Fruit fly (Drosophila melanogaster) whole organism, embryonic: ENCODE measurements around the gene DAAM.
A peak's percentile ranks its signal among the peaks of the same experiment; 100 is the strongest.

Experiments used
- Adf1 ChIP-seq: fragments of 200-800 bp; sonication (Bioruptor generic); IDR thresholded peaks from 2 replicates; pipeline ENCODE4 v1.3.6; 2022; ENCODE audit warnings: missing biosample characterization, missing genetic modification characterization
- Antp ChIP-seq: fragments of 200-800 bp; sonication (Bioruptor generic); optimal IDR thresholded peaks from 3 replicates; lab custom pipeline; 2016; ENCODE audit warnings: missing biosample characterization, missing genetic modification characterization
- Asciz ChIP-seq: fragments of 200-800 bp; sonication (Bioruptor generic); optimal IDR thresholded peaks from 2 replicates; lab custom pipeline; 2017; ENCODE audit warnings: missing biosample characterization, mild to moderate bottlenecking, missing genetic modification characterization, missing genetic modification reagents
- Bgb ChIP-seq: fragments of 200-800 bp; sonication (Bioruptor generic); IDR thresholded peaks from 2 replicates; pipeline ENCODE4 v1.3.6; 2022; ENCODE audit warnings: missing biosample characterization, missing genetic modification characterization; ENCODE audit not compliant: partially characterized antibody
- CG10462 ChIP-seq: fragments of 200-800 bp; sonication (Bioruptor generic); optimal IDR thresholded peaks from 2 replicates; lab custom pipeline; 2016; ENCODE audit warnings: missing biosample characterization, missing genetic modification characterization
- CG10565 ChIP-seq: fragments of 200-800 bp; sonication (Bioruptor generic); optimal IDR thresholded peaks from 3 replicates; lab custom pipeline; 2016; ENCODE audit warnings: missing biosample characterization, mild to moderate bottlenecking, missing genetic modification characterization
- CG15011 ChIP-seq: fragments of 200-800 bp; sonication (Bioruptor generic); optimal IDR thresholded peaks from 3 replicates; lab custom pipeline; 2018; ENCODE audit warnings: missing biosample characterization, mild to moderate bottlenecking, missing genetic modification characterization
- CG15269 ChIP-seq: fragments of 200-800 bp; sonication (Bioruptor generic); optimal IDR thresholded peaks from 2 replicates; lab custom pipeline; 2018; ENCODE audit warnings: missing biosample characterization, mild to moderate bottlenecking, missing genetic modification characterization, moderate library complexity
- CG1529 ChIP-seq: fragments of 200-800 bp; sonication (Bioruptor generic); optimal IDR thresholded peaks from 3 replicates; lab custom pipeline; 2018; ENCODE audit warnings: missing biosample characterization, missing genetic modification characterization
- CG15479 ChIP-seq: fragments of 200-800 bp; sonication (Bioruptor generic); optimal IDR thresholded peaks from 3 replicates; lab custom pipeline; 2019; ENCODE audit warnings: missing biosample characterization, mild to moderate bottlenecking, missing genetic modification characterization, moderate library complexity
- CG1647 ChIP-seq: fragments of 200-800 bp; sonication (Bioruptor generic); optimal IDR thresholded peaks from 3 replicates; lab custom pipeline; 2016; ENCODE audit warnings: missing biosample characterization, missing genetic modification characterization
- CG17361 ChIP-seq: fragments of 200-800 bp; sonication (Bioruptor generic); IDR thresholded peaks from 3 replicates; pipeline ENCODE4 v1.3.6; 2022; ENCODE audit warnings: missing biosample characterization, missing genetic modification characterization
- CG18262 ChIP-seq: fragments of 200-800 bp; optimal IDR thresholded peaks from 3 replicates; lab custom pipeline; 2019; ENCODE audit warnings: missing biosample characterization, mild to moderate bottlenecking, missing genetic modification characterization, moderate library complexity
- CG2120 ChIP-seq: fragments of 200-800 bp; sonication (Bioruptor generic); optimal IDR thresholded peaks from 3 replicates; lab custom pipeline; 2016; ENCODE audit warnings: missing biosample characterization, missing genetic modification characterization
- CG2129 ChIP-seq: fragments of 200-800 bp; sonication (Bioruptor generic); IDR thresholded peaks from 2 replicates; pipeline ENCODE4 v1.3.6; 2022; ENCODE audit warnings: missing biosample characterization, missing genetic modification characterization; ENCODE audit not compliant: partially characterized antibody
- CG31388 ChIP-seq: fragments of 200-800 bp; sonication (Bioruptor generic); optimal IDR thresholded peaks from 2 replicates; lab custom pipeline; 2016; ENCODE audit warnings: missing biosample characterization, missing genetic modification characterization
- CG3838 ChIP-seq: fragments of 200-800 bp; sonication (Bioruptor generic); optimal IDR thresholded peaks from 3 replicates; lab custom pipeline; 2016; ENCODE audit warnings: missing biosample characterization, missing genetic modification characterization
- CG3995 ChIP-seq: fragments of 200-800 bp; sonication (Bioruptor generic); optimal IDR thresholded peaks from 3 replicates; lab custom pipeline; 2016; ENCODE audit warnings: missing biosample characterization, missing genetic modification characterization
- CG42726 ChIP-seq: fragments of 200-800 bp; sonication (Bioruptor generic); IDR thresholded peaks from 2 replicates; pipeline ENCODE4 v1.3.6; 2022; ENCODE audit warnings: missing biosample characterization, missing genetic modification characterization; ENCODE audit not compliant: partially characterized antibody
- CG4404 ChIP-seq: fragments of 200-800 bp; sonication (Bioruptor generic); IDR thresholded peaks from 2 replicates; pipeline ENCODE4 v1.3.6; 2022; ENCODE audit warnings: missing biosample characterization, missing genetic modification characterization
- CG4424 ChIP-seq: fragments of 200-800 bp; sonication (Bioruptor generic); optimal IDR thresholded peaks from 3 replicates; lab custom pipeline; 2016; ENCODE audit warnings: missing biosample characterization, missing genetic modification characterization
- CG4707 ChIP-seq: fragments of 200-800 bp; sonication (Bioruptor generic); optimal IDR thresholded peaks from 2 replicates; lab custom pipeline; 2018; ENCODE audit warnings: missing biosample characterization, mild to moderate bottlenecking, missing genetic modification characterization, moderate library complexity
- CG4820 ChIP-seq: fragments of 200-800 bp; sonication (Bioruptor generic); optimal IDR thresholded peaks from 3 replicates; lab custom pipeline; 2016; ENCODE audit warnings: missing biosample characterization, missing genetic modification characterization
- CG5245 ChIP-seq: fragments of 200-800 bp; sonication (Bioruptor generic); optimal IDR thresholded peaks from 3 replicates; lab custom pipeline; 2016; ENCODE audit warnings: missing biosample characterization, missing genetic modification characterization
- CG7987 ChIP-seq: fragments of 200-800 bp; sonication (Bioruptor generic); optimal IDR thresholded peaks from 2 replicates; lab custom pipeline; 2018; ENCODE audit warnings: missing biosample characterization, mild to moderate bottlenecking, missing genetic modification characterization, moderate library complexity
- CG9727 ChIP-seq: fragments of 200-800 bp; sonication (Bioruptor generic); optimal IDR thresholded peaks from 3 replicates; lab custom pipeline; 2017; ENCODE audit warnings: missing biosample characterization, mild to moderate bottlenecking, missing genetic modification characterization
- CG9876 ChIP-seq: fragments of 200-800 bp; sonication (Bioruptor generic); optimal IDR thresholded peaks from 2 replicates; lab custom pipeline; 2016; ENCODE audit warnings: missing biosample characterization, missing genetic modification characterization
- Dbx ChIP-seq: fragments of 200-800 bp; sonication (Bioruptor generic); IDR thresholded peaks from 3 replicates; pipeline ENCODE4 v1.3.6; 2022; ENCODE audit warnings: missing biosample characterization, missing genetic modification characterization
- Dip2 ChIP-seq: fragments of 200-800 bp; sonication (Bioruptor generic); IDR thresholded peaks from 2 replicates; pipeline ENCODE4 v1.3.6; 2022; ENCODE audit warnings: missing biosample characterization, missing genetic modification characterization
- Ets65A ChIP-seq: fragments of 200-800 bp; sonication (Bioruptor generic); peaks from one replicate; lab custom pipeline; 2016; ENCODE audit warnings: missing biosample characterization, missing genetic modification characterization
- Fer1 ChIP-seq: fragments of 200-800 bp; sonication (Bioruptor generic); optimal IDR thresholded peaks from 2 replicates; lab custom pipeline; 2017; ENCODE audit warnings: missing biosample characterization, mild to moderate bottlenecking, missing genetic modification characterization
- Mad ChIP-seq: fragments of 200-800 bp; sonication (Bioruptor generic); optimal IDR thresholded peaks from 2 replicates; lab custom pipeline; 2016; ENCODE audit warnings: missing biosample characterization, missing genetic modification characterization
- Max ChIP-seq: fragments of 200-800 bp; sonication (Bioruptor generic); optimal IDR thresholded peaks from 2 replicates; lab custom pipeline; 2016; ENCODE audit warnings: missing biosample characterization, mild to moderate bottlenecking, missing genetic modification characterization
- Xrp1 ChIP-seq: fragments of 200-800 bp; sonication (Bioruptor generic); IDR thresholded peaks from 2 replicates; pipeline ENCODE4 v1.3.6; 2022; ENCODE audit warnings: missing biosample characterization, missing genetic modification characterization
- bab2 ChIP-seq: fragments of 200-800 bp; sonication (Bioruptor generic); optimal IDR thresholded peaks from 2 replicates; lab custom pipeline; 2016; ENCODE audit warnings: missing biosample characterization, missing genetic modification characterization
- dmrt99B ChIP-seq: fragments of 200-800 bp; sonication (Bioruptor generic); optimal IDR thresholded peaks from 2 replicates; lab custom pipeline; 2018; ENCODE audit warnings: missing biosample characterization, mild to moderate bottlenecking, missing genetic modification characterization, moderate library complexity
- dysf ChIP-seq: fragments of 200-800 bp; sonication (Bioruptor generic); IDR thresholded peaks from 3 replicates; pipeline ENCODE4 v1.3.6; 2022; ENCODE audit warnings: missing biosample characterization, missing genetic modification characterization
- gfzf ChIP-seq: fragments of 200-800 bp; sonication (Bioruptor generic); optimal IDR thresholded peaks from 2 replicates; lab custom pipeline; 2016; ENCODE audit warnings: missing biosample characterization, mild to moderate bottlenecking, missing genetic modification characterization, moderate library complexity
- her ChIP-seq: fragments of 200-800 bp; sonication (Bioruptor generic); optimal IDR thresholded peaks from 2 replicates; lab custom pipeline; 2016; ENCODE audit warnings: missing biosample characterization, missing genetic modification characterization
- kay ChIP-seq: fragments of 200-800 bp; sonication (Bioruptor generic); optimal IDR thresholded peaks from 2 replicates; lab custom pipeline; 2016; ENCODE audit warnings: missing biosample characterization, missing genetic modification characterization
- ken ChIP-seq: fragments of 200-800 bp; sonication (Bioruptor generic); IDR thresholded peaks from 3 replicates; pipeline ENCODE4 v1.3.6; 2022; ENCODE audit warnings: missing biosample characterization, missing genetic modification characterization
- nau ChIP-seq: fragments of 200-800 bp; sonication (Bioruptor generic); optimal IDR thresholded peaks from 3 replicates; lab custom pipeline; 2017; ENCODE audit warnings: missing biosample characterization, mild to moderate bottlenecking, missing genetic modification characterization, missing genetic modification reagents
- nerfin-2 ChIP-seq: fragments of 200-800 bp; sonication (Bioruptor generic); IDR thresholded peaks from 2 replicates; pipeline ENCODE4 v1.3.6; 2022; ENCODE audit warnings: missing biosample characterization, missing genetic modification characterization; ENCODE audit not compliant: partially characterized antibody
- org-1 ChIP-seq: fragments of 200-800 bp; sonication (Bioruptor generic); optimal IDR thresholded peaks from 2 replicates; lab custom pipeline; 2017; ENCODE audit warnings: missing biosample characterization, missing genetic modification characterization
- phol ChIP-seq: fragments of 200-800 bp; sonication (Bioruptor generic); optimal IDR thresholded peaks from 3 replicates; lab custom pipeline; 2018; ENCODE audit warnings: missing biosample characterization, mild to moderate bottlenecking, missing genetic modification characterization, moderate library complexity
- run ChIP-seq: fragments of 200-800 bp; sonication (Bioruptor generic); optimal IDR thresholded peaks from 3 replicates; lab custom pipeline; 2018; ENCODE audit warnings: missing biosample characterization, mild to moderate bottlenecking, missing genetic modification characterization
- sc ChIP-seq, 3 experiments: fragments of >200 bp in 2 of 3; fragments of 200-800 bp in 1 of 3; sonication (Bioruptor generic) in 1 of 3; optimal IDR thresholded peaks; 2 replicates in 2 of 3; 3 replicates in 1 of 3; lab custom pipeline; 2017; ENCODE audit warnings: mild to moderate bottlenecking in 1 of 3, missing biosample characterization in 1 of 3, missing genetic modification characterization in 1 of 3, missing genetic modification reagents in 1 of 3
- ssp ChIP-seq: fragments of 200-800 bp; sonication (Bioruptor generic); IDR thresholded peaks from 2 replicates; pipeline ENCODE4 v1.3.6; 2022; ENCODE audit warnings: missing biosample characterization, missing genetic modification characterization
- stwl ChIP-seq: fragments of 200-800 bp; sonication (Bioruptor generic); optimal IDR thresholded peaks from 3 replicates; lab custom pipeline; 2018; ENCODE audit warnings: missing biosample characterization, mild to moderate bottlenecking, missing genetic modification characterization, moderate library complexity
- tin ChIP-seq: fragments of 200-800 bp; sonication (Bioruptor generic); optimal IDR thresholded peaks from 3 replicates; lab custom pipeline; 2016; ENCODE audit warnings: missing biosample characterization, missing genetic modification characterization
- yki ChIP-seq: fragments of >200 bp; optimal IDR thresholded peaks from 3 replicates; lab custom pipeline; 2018

DAAM gene

dm6 chrX:1322214-1322613 is at the start of gene DAAM (continued):
- TF ChIP-seq stwl (tag; lab: Kevin White, UChicago), result peak; percentile 82
- TF ChIP-seq CG4424 (GFP tag; lab: Kevin White, UChicago), result no peak
- TF ChIP-seq Dip2 (GFP tag; lab: Robert Waterston, UW), result no peak
- peak; percentile 61 for TF ChIP-seq CG15479 (GFP tag; lab: Kevin White, UChicago)
- no peak for TF ChIP-seq CG4404
- TF ChIP-seq CG10462, result no peak
- no peak for TF ChIP-seq Xrp1
- TF ChIP-seq Bgb (GFP tag; lab: Robert Waterston, UW), result peak; percentile 62
- no peak for TF ChIP-seq kay (GFP tag; lab: Kevin White, UChicago)
- no peak; the same call in 1 of the 2 replicates for TF ChIP-seq Adf1 (GFP tag; lab: Robert Waterston, UW)
- peak; percentile 63; the same call in 2 of the 3 replicates for TF ChIP-seq ken (GFP tag; lab: Robert Waterston, UW)
- no peak for TF ChIP-seq CG31388 (GFP tag; lab: Kevin White, UChicago)
- TF ChIP-seq ssp (GFP tag; lab: Robert Waterston, UW), result no peak
- no peak for TF ChIP-seq sc (optimal IDR thresholded peaks at IDR 0.05; lab: Kevin White, UChicago)
- TF ChIP-seq sc (GFP tag; optimal IDR thresholded peaks at IDR 0.05; lab: Kevin White, UChicago), result no peak
- TF ChIP-seq CG2120 (GFP tag; lab: Kevin White, UChicago), result no peak
- peak; percentile 68; the same call in 2 of the 3 replicates for TF ChIP-seq dysf
- no peak for TF ChIP-seq CG4820 (GFP tag; lab: Kevin White, UChicago)
- TF ChIP-seq bab2 (GFP tag; lab: Kevin White, UChicago), result no peak
- TF ChIP-seq her (GFP tag; lab: Kevin White, UChicago), result peak; percentile 44
- TF ChIP-seq run, result no peak
- TF ChIP-seq CG2129 (GFP tag; lab: Robert Waterston, UW), result no peak
- no peak for TF ChIP-seq CG15011
- TF ChIP-seq Mad (GFP tag; lab: Kevin White, UChicago), result peak; percentile 57
- no peak for TF ChIP-seq CG10565 (GFP tag; lab: Kevin White, UChicago)
- no peak for TF ChIP-seq CG4707 (GFP tag; lab: Kevin White, UChicago)
- peak; percentile 21 for TF ChIP-seq Antp (GFP tag; lab: Kevin White, UChicago)
- TF ChIP-seq CG3838 (GFP tag; lab: Kevin White, UChicago), result no peak
- TF ChIP-seq Dbx, result peak; percentile 56; the same call in 1 of the 3 replicates
- TF ChIP-seq nerfin-2 (GFP tag; lab: Robert Waterston, UW), result peak; percentile 59; the same call in 1 of the 2 replicates
- TF ChIP-seq Asciz, result no peak
- TF ChIP-seq CG5245 (GFP tag; lab: Kevin White, UChicago), result no peak
- peak; percentile 12 for TF ChIP-seq org-1 (GFP tag; lab: Kevin White, UChicago)
- peak; percentile 99 for TF ChIP-seq Ets65A
- TF ChIP-seq yki, result no peak
- TF ChIP-seq CG15269 (tag; lab: Kevin White, UChicago), result peak; percentile 14
- TF ChIP-seq gfzf, result peak; percentile 59
- TF ChIP-seq CG1529 (GFP tag; lab: Kevin White, UChicago), result no peak
- no peak for TF ChIP-seq Fer1
- peak; percentile 41 for TF ChIP-seq CG9876 (GFP tag; lab: Kevin White, UChicago)
- TF ChIP-seq CG3995, result peak; percentile 25
- TF ChIP-seq dmrt99B (tag; lab: Kevin White, UChicago), result no peak
- peak; percentile 63 for TF ChIP-seq phol (tag; lab: Kevin White, UChicago)
- peak; percentile 59 for TF ChIP-seq CG7987 (GFP tag; lab: Kevin White, UChicago)
- TF ChIP-seq CG42726 (GFP tag; lab: Robert Waterston, UW), result peak; percentile 52; the same call in 1 of the 2 replicates
- TF ChIP-seq CG1647 (GFP tag; lab: Kevin White, UChicago), result peak; percentile 49
- TF ChIP-seq tin (GFP tag; lab: Kevin White, UChicago), result no peak
- no peak for TF ChIP-seq Max (GFP tag; lab: Kevin White, UChicago)
- TF ChIP-seq CG9727 (GFP tag; lab: Kevin White, UChicago), result no peak
- no peak for TF ChIP-seq CG17361 (GFP tag; lab: Robert Waterston, UW)
- no peak for TF ChIP-seq nau (GFP tag; lab: Kevin White, UChicago)
- no peak for TF ChIP-seq CG18262 (tag; lab: Kevin White, UChicago)
